Fruit fly (Drosophila melanogaster) whole organism, embryonic: Measurements from ENCODE around the gene Hel25E.

ENCODE experiments used
- ATbp ChIP-seq: fragments of 200-800 bp; sonication (Bioruptor generic); optimal IDR thresholded peaks from 2 replicates; lab custom pipeline; 2017; ENCODE audit warnings: missing biosample characterization, mild to moderate bottlenecking, missing genetic modification characterization, missing genetic modification reagents
- CG10147 ChIP-seq: fragments of 200-800 bp; sonication (Bioruptor generic); optimal IDR thresholded peaks from 2 replicates; lab custom pipeline; 2019; ENCODE audit warnings: missing biosample characterization, mild to moderate bottlenecking, missing genetic modification characterization, moderate library complexity
- CG10267 ChIP-seq: fragments of 200-800 bp; sonication (Bioruptor generic); optimal IDR thresholded peaks from 2 replicates; lab custom pipeline; 2018; ENCODE audit warnings: missing biosample characterization, mild to moderate bottlenecking, missing genetic modification characterization, moderate library complexity
- CG10654 ChIP-seq: fragments of 200-800 bp; sonication (Bioruptor generic); optimal IDR thresholded peaks from 2 replicates; lab custom pipeline; 2016; ENCODE audit warnings: missing biosample characterization, missing genetic modification characterization
- CG12219 ChIP-seq: fragments of 200-800 bp; sonication (Bioruptor generic); optimal IDR thresholded peaks from 3 replicates; lab custom pipeline; 2018; ENCODE audit warnings: missing biosample characterization, mild to moderate bottlenecking, missing genetic modification characterization
- CG1603 ChIP-seq: fragments of 200-800 bp; sonication (Bioruptor generic); optimal IDR thresholded peaks from 2 replicates; lab custom pipeline; 2019; ENCODE audit warnings: missing biosample characterization, mild to moderate bottlenecking, missing genetic modification characterization, moderate library complexity
- CG31388 ChIP-seq: fragments of 200-800 bp; sonication (Bioruptor generic); optimal IDR thresholded peaks from 2 replicates; lab custom pipeline; 2016; ENCODE audit warnings: missing biosample characterization, missing genetic modification characterization
- CG32532 ChIP-seq: fragments of 200-800 bp; sonication (Bioruptor generic); IDR thresholded peaks from 2 replicates; pipeline ENCODE4 v1.3.6; 2022; ENCODE audit warnings: missing biosample characterization, missing genetic modification characterization
- CG4404 ChIP-seq: fragments of 200-800 bp; sonication (Bioruptor generic); IDR thresholded peaks from 2 replicates; pipeline ENCODE4 v1.3.6; 2022; ENCODE audit warnings: missing biosample characterization, missing genetic modification characterization
- CG6689 ChIP-seq: fragments of 200-800 bp; sonication (Bioruptor generic); IDR thresholded peaks from 2 replicates; pipeline ENCODE4 v1.3.6; 2022; ENCODE audit warnings: missing biosample characterization, missing genetic modification characterization
- CG9727 ChIP-seq: fragments of 200-800 bp; sonication (Bioruptor generic); optimal IDR thresholded peaks from 3 replicates; lab custom pipeline; 2017; ENCODE audit warnings: missing biosample characterization, mild to moderate bottlenecking, missing genetic modification characterization
- CG9797 ChIP-seq: fragments of 200-800 bp; sonication (Bioruptor generic); optimal IDR thresholded peaks from 3 replicates; lab custom pipeline; 2018; ENCODE audit warnings: missing biosample characterization, mild to moderate bottlenecking, missing genetic modification characterization
- CoRest ChIP-seq: fragments of 200-800 bp; sonication (Bioruptor generic); optimal IDR thresholded peaks from 3 replicates; lab custom pipeline; 2018; ENCODE audit warnings: missing biosample characterization, mild to moderate bottlenecking, missing genetic modification characterization, moderate library complexity
- Drgx ChIP-seq: fragments of 200-800 bp; sonication (Bioruptor generic); IDR thresholded peaks from 2 replicates; pipeline ENCODE4 v1.3.6; 2022; ENCODE audit warnings: missing biosample characterization, missing genetic modification characterization
- Ets65A ChIP-seq: fragments of 200-800 bp; sonication (Bioruptor generic); peaks from one replicate; lab custom pipeline; 2016; ENCODE audit warnings: missing biosample characterization, missing genetic modification characterization
- Lhr ChIP-seq: fragments of 200-800 bp; sonication (Bioruptor generic); optimal IDR thresholded peaks from 3 replicates; lab custom pipeline; 2017; ENCODE audit warnings: mild to moderate bottlenecking, missing biosample characterization, missing genetic modification reagents, missing genetic modification characterization
- Med ChIP-seq: fragments of 200-800 bp; sonication (Bioruptor generic); peaks from one replicate; lab custom pipeline; 2016; ENCODE audit warnings: missing biosample characterization, missing genetic modification characterization, mild to moderate bottlenecking, inconsistent platforms, moderate library complexity
- NC2α ChIP-seq: fragments of 200-800 bp; sonication (Bioruptor generic); optimal IDR thresholded peaks from 2 replicates; lab custom pipeline; 2016; ENCODE audit warnings: missing biosample characterization, missing genetic modification characterization
- NC2β ChIP-seq: fragments of 200-800 bp; sonication (Bioruptor generic); optimal IDR thresholded peaks from 2 replicates; lab custom pipeline; 2016; ENCODE audit warnings: missing biosample characterization, missing genetic modification characterization
- Opbp ChIP-seq: fragments of 200-800 bp; sonication (Bioruptor generic); IDR thresholded peaks from 3 replicates; pipeline ENCODE4 v1.3.6; 2022; ENCODE audit warnings: missing biosample characterization, missing genetic modification characterization; ENCODE audit not compliant: partially characterized antibody
- Optix ChIP-seq: fragments of 200-800 bp; sonication (Bioruptor generic); IDR thresholded peaks from 3 replicates; pipeline ENCODE4 v1.3.6; 2022; ENCODE audit warnings: missing biosample characterization, missing genetic modification characterization
- Poxn ChIP-seq: fragments of 200-800 bp; sonication (Bioruptor generic); IDR thresholded peaks from 2 replicates; pipeline ENCODE4 v1.3.6; 2022; ENCODE audit warnings: missing biosample characterization, missing genetic modification characterization
- Rfx ChIP-seq: fragments of 200-800 bp; sonication (Bioruptor generic); IDR thresholded peaks from 2 replicates; pipeline ENCODE4 v1.3.6; 2022; ENCODE audit warnings: missing biosample characterization, missing genetic modification characterization
- Spps ChIP-seq: fragments of 200-800 bp; sonication (Bioruptor generic); optimal IDR thresholded peaks from 2 replicates; lab custom pipeline; 2018; ENCODE audit warnings: missing biosample characterization, mild to moderate bottlenecking, missing genetic modification characterization
- Stat92E ChIP-seq, 3 experiments: fragments of >200 bp in 2 of 3; fragments of 200-800 bp in 1 of 3; sonication (Bioruptor generic) in 1 of 3; optimal IDR thresholded peaks; 2 replicates each; lab custom pipeline; 2017 to 2019; ENCODE audit warnings: missing biosample characterization in 3 of 3, missing genetic modification characterization in 3 of 3, mild to moderate bottlenecking in 1 of 3, moderate library complexity in 1 of 3
- Vsx1 ChIP-seq: fragments of 200-800 bp; sonication (Bioruptor generic); optimal IDR thresholded peaks from 2 replicates; lab custom pipeline; 2017; ENCODE audit warnings: missing biosample characterization, mild to moderate bottlenecking, missing genetic modification characterization, missing genetic modification reagents
- Xbp1 ChIP-seq: fragments of 200-800 bp; sonication (Bioruptor generic); optimal IDR thresholded peaks from 3 replicates; lab custom pipeline; 2016; ENCODE audit warnings: missing biosample characterization, mild to moderate bottlenecking, missing genetic modification characterization
- Xrp1 ChIP-seq: fragments of 200-800 bp; sonication (Bioruptor generic); IDR thresholded peaks from 2 replicates; pipeline ENCODE4 v1.3.6; 2022; ENCODE audit warnings: missing biosample characterization, missing genetic modification characterization
- YL-1 ChIP-seq: fragments of 200-800 bp; sonication (Bioruptor generic); optimal IDR thresholded peaks from 3 replicates; lab custom pipeline; 2017; ENCODE audit warnings: missing biosample characterization, mild to moderate bottlenecking, missing genetic modification characterization
- amos ChIP-seq: fragments of 200-800 bp; sonication (Bioruptor generic); IDR thresholded peaks from 2 replicates; pipeline ENCODE4 v1.3.6; 2022; ENCODE audit warnings: missing biosample characterization, missing genetic modification characterization; ENCODE audit not compliant: partially characterized antibody
- ara ChIP-seq: fragments of 200-800 bp; sonication (Bioruptor generic); IDR thresholded peaks from 2 replicates; pipeline ENCODE4 v1.3.6; 2022; ENCODE audit warnings: missing biosample characterization, missing genetic modification characterization
- ato ChIP-seq: fragments of 200-800 bp; sonication (Bioruptor generic); IDR thresholded peaks from 2 replicates; pipeline ENCODE4 v1.3.6; 2022; ENCODE audit warnings: missing biosample characterization, missing genetic modification characterization; ENCODE audit not compliant: partially characterized antibody
- caup ChIP-seq: fragments of 200-800 bp; sonication (Bioruptor generic); optimal IDR thresholded peaks from 3 replicates; lab custom pipeline; 2017; ENCODE audit warnings: missing biosample characterization, mild to moderate bottlenecking, missing genetic modification characterization, moderate library complexity; ENCODE audit not compliant: severe bottlenecking
- corto ChIP-seq: fragments of 200-800 bp; sonication (Bioruptor generic); optimal IDR thresholded peaks from 2 replicates; lab custom pipeline; 2016; ENCODE audit warnings: missing biosample characterization, mild to moderate bottlenecking, missing genetic modification characterization, moderate library complexity
- dmrt11E ChIP-seq: fragments of 200-800 bp; sonication (Bioruptor generic); optimal IDR thresholded peaks from 3 replicates; lab custom pipeline; 2018; ENCODE audit warnings: missing biosample characterization, mild to moderate bottlenecking, missing genetic modification characterization, moderate library complexity
- gfzf ChIP-seq: fragments of 200-800 bp; sonication (Bioruptor generic); optimal IDR thresholded peaks from 2 replicates; lab custom pipeline; 2016; ENCODE audit warnings: missing biosample characterization, mild to moderate bottlenecking, missing genetic modification characterization, moderate library complexity
- inv ChIP-seq: fragments of 200-800 bp; sonication (Bioruptor generic); IDR thresholded peaks from 2 replicates; pipeline ENCODE4 v1.3.6; 2022; ENCODE audit warnings: missing biosample characterization, missing genetic modification characterization; ENCODE audit not compliant: partially characterized antibody
- jing ChIP-seq: fragments of 200-800 bp; sonication (Bioruptor generic); optimal IDR thresholded peaks from 2 replicates; lab custom pipeline; 2018; ENCODE audit warnings: missing biosample characterization, mild to moderate bottlenecking, missing genetic modification characterization
- ken ChIP-seq: fragments of 200-800 bp; sonication (Bioruptor generic); IDR thresholded peaks from 3 replicates; pipeline ENCODE4 v1.3.6; 2022; ENCODE audit warnings: missing biosample characterization, missing genetic modification characterization
- lbe ChIP-seq: fragments of 200-800 bp; sonication (Bioruptor generic); optimal IDR thresholded peaks from 2 replicates; lab custom pipeline; 2016; ENCODE audit warnings: missing biosample characterization, mild to moderate bottlenecking, missing genetic modification characterization
- lmd ChIP-seq: fragments of 200-800 bp; sonication (Bioruptor generic); IDR thresholded peaks from 2 replicates; pipeline ENCODE4 v1.3.6; 2022; ENCODE audit warnings: missing biosample characterization, missing genetic modification characterization
- nom ChIP-seq: fragments of 200-800 bp; sonication (Bioruptor generic); optimal IDR thresholded peaks from 2 replicates; lab custom pipeline; 2017; ENCODE audit warnings: missing biosample characterization, missing genetic modification characterization, mild to moderate bottlenecking, moderate library complexity, missing genetic modification reagents
- prd ChIP-seq, 3 experiments: fragments of >200 bp in 2 of 3; fragments of 200-800 bp in 1 of 3; sonication (Bioruptor generic) in 1 of 3; optimal IDR thresholded peaks in 2 of 3; IDR thresholded peaks in 1 of 3; 2 replicates in 2 of 3; 3 replicates in 1 of 3; pipeline versions ENCODE4 v1.3.6 to Lab custom; 2017 to 2022; ENCODE audit warnings: missing biosample characterization in 1 of 3, missing genetic modification characterization in 1 of 3
- rib ChIP-seq: fragments of 200-800 bp; sonication (Bioruptor generic); IDR thresholded peaks from 2 replicates; pipeline ENCODE4 v1.3.6; 2022; ENCODE audit warnings: missing biosample characterization, missing genetic modification characterization
- shn ChIP-seq: fragments of 200-800 bp; sonication (Bioruptor generic); optimal IDR thresholded peaks from 3 replicates; lab custom pipeline; 2016; ENCODE audit warnings: missing biosample characterization, missing genetic modification characterization
- sisA ChIP-seq: fragments of 200-800 bp; sonication (Bioruptor generic); IDR thresholded peaks from 2 replicates; pipeline ENCODE4 v1.3.6; 2022; ENCODE audit warnings: missing biosample characterization, missing genetic modification characterization
- tx ChIP-seq: fragments of 200-800 bp; sonication (Bioruptor generic); optimal IDR thresholded peaks from 2 replicates; lab custom pipeline; 2016; ENCODE audit warnings: missing biosample characterization, missing genetic modification characterization
- z ChIP-seq: fragments of 200-800 bp; sonication (Bioruptor generic); IDR thresholded peaks from 3 replicates; pipeline ENCODE4 v1.3.6; 2022; ENCODE audit warnings: missing biosample characterization, missing genetic modification characterization
- zfh2 ChIP-seq: fragments of 200-800 bp; sonication (Bioruptor generic); optimal IDR thresholded peaks from 2 replicates; lab custom pipeline; 2016; ENCODE audit warnings: missing biosample characterization, missing genetic modification characterization

Gene Hel25E

dm6 chr2L:5492924-5493323, 49.2 kb downstream of the Hel25E start:
- TF ChIP-seq lbe (GFP tag; lab: Kevin White, UChicago) = peak; percentile 28
- no peak for TF ChIP-seq NC2α (GFP tag; lab: Kevin White, UChicago)
- no peak for TF ChIP-seq prd (optimal IDR thresholded peaks at IDR 0.05; lab: Kevin White, UChicago)
- peak; percentile 53; the same call in 2 of the 3 replicates for TF ChIP-seq prd (GFP tag; IDR thresholded peaks at IDR 0.05; lab: Robert Waterston, UW)
- peak; percentile 3 for TF ChIP-seq dmrt11E
- peak; percentile 18; the same call in 1 of the 2 replicates for TF ChIP-seq ara (GFP tag; lab: Robert Waterston, UW)
- peak; percentile 21 for TF ChIP-seq corto (GFP tag; lab: Kevin White, UChicago)
- TF ChIP-seq zfh2 = no peak
- no peak for TF ChIP-seq YL-1 (GFP tag; lab: Kevin White, UChicago)
- TF ChIP-seq CG6689 = no peak
- TF ChIP-seq Ets65A = peak; percentile 45
- peak; percentile 26; the same call in 1 of the 2 replicates for TF ChIP-seq Xrp1

dm6 chr2L:5491220-5491619, 50.9 kb downstream of the Hel25E start:
- peak; percentile 69 for TF ChIP-seq CG1603 (tag; lab: Kevin White, UChicago)
- TF ChIP-seq Opbp (GFP tag; lab: Robert Waterston, UW) = no peak
- TF ChIP-seq CG10147 (GFP tag; lab: Kevin White, UChicago) = no peak
- peak; percentile 15 for TF ChIP-seq CG10267 (tag; lab: Kevin White, UChicago)
- no peak for TF ChIP-seq lmd (GFP tag; lab: Robert Waterston, UW)
- no peak for TF ChIP-seq rib (GFP tag; lab: Robert Waterston, UW)
- no peak for TF ChIP-seq Lhr (GFP tag; lab: Kevin White, UChicago)
- peak; percentile 49 for TF ChIP-seq CG9727 (GFP tag; lab: Kevin White, UChicago)
- no peak for TF ChIP-seq inv (GFP tag; lab: Robert Waterston, UW)
- no peak for TF ChIP-seq tx (GFP tag; lab: Kevin White, UChicago)
- no peak for TF ChIP-seq ATbp (GFP tag; lab: Kevin White, UChicago)
- no peak for TF ChIP-seq CG32532 (GFP tag; lab: Robert Waterston, UW)
- no peak for TF ChIP-seq Poxn (GFP tag; lab: Robert Waterston, UW)
- TF ChIP-seq Drgx (GFP tag; lab: Robert Waterston, UW) = peak; percentile 65
- peak; percentile 35; the same call in 1 of the 2 replicates for TF ChIP-seq CG4404
- TF ChIP-seq Xbp1 = peak; percentile 13
- no peak for TF ChIP-seq Optix
- TF ChIP-seq sisA (GFP tag; lab: Robert Waterston, UW) = 0 out of 2 replicates have a peak, but pooled peaks have one; percentile 20
- no peak for TF ChIP-seq Rfx (GFP tag; lab: Robert Waterston, UW)
- peak; percentile 31; the same call in 1 of the 3 replicates for TF ChIP-seq z (GFP tag; lab: Robert Waterston, UW)
- TF ChIP-seq jing = no peak
- TF ChIP-seq Med (GFP tag; lab: Kevin White, UChicago) = peak; percentile 66
- TF ChIP-seq nom (GFP tag; lab: Kevin White, UChicago) = peak; percentile 23
- 0 out of 3 replicates have a peak, but pooled peaks have one; percentile 5 for TF ChIP-seq ken (GFP tag; lab: Robert Waterston, UW)
- no peak for TF ChIP-seq CoRest
- TF ChIP-seq CG31388 (GFP tag; lab: Kevin White, UChicago) = no peak
- TF ChIP-seq caup (GFP tag; lab: Kevin White, UChicago) = no peak
- no peak for TF ChIP-seq ato (GFP tag; lab: Robert Waterston, UW)
- TF ChIP-seq CG9797 = no peak
- TF ChIP-seq CG10654 (GFP tag; lab: Kevin White, UChicago) = no peak
- TF ChIP-seq shn (GFP tag; lab: Kevin White, UChicago) = no peak
- TF ChIP-seq Stat92E (GFP tag; optimal IDR thresholded peaks at IDR 0.05; lab: Kevin White, UChicago) = no peak
- peak; percentile 5 for TF ChIP-seq NC2β (GFP tag; lab: Kevin White, UChicago)
- no peak for TF ChIP-seq amos (GFP tag; lab: Robert Waterston, UW)
- TF ChIP-seq gfzf (GFP tag; lab: Kevin White, UChicago) = no peak
- TF ChIP-seq CG12219 = peak; percentile 4
- peak; percentile 9 for TF ChIP-seq Spps (tag; lab: Kevin White, UChicago)
- no peak for TF ChIP-seq Vsx1 (GFP tag; lab: Kevin White, UChicago)
